Fruit fly (Drosophila melanogaster) whole organism, embryonic: ENCODE data around the gene CAHbeta.

Experiments used
- ATbp ChIP-seq: fragments of 200-800 bp; sonication (Bioruptor generic); optimal IDR thresholded peaks from 2 replicates; lab custom pipeline; 2017; ENCODE audit warnings: missing biosample characterization, mild to moderate bottlenecking, missing genetic modification characterization, missing genetic modification reagents
- Adf1 ChIP-seq: fragments of 200-800 bp; sonication (Bioruptor generic); IDR thresholded peaks from 2 replicates; pipeline ENCODE4 v1.3.6; 2022; ENCODE audit warnings: missing biosample characterization, missing genetic modification characterization
- Aef1 ChIP-seq: fragments of 200-800 bp; sonication (Bioruptor generic); IDR thresholded peaks from 3 replicates; pipeline ENCODE4 v1.3.6; 2022; ENCODE audit warnings: missing biosample characterization, missing genetic modification characterization
- BEAF-32 ChIP-seq: fragments of 200-800 bp; sonication (Bioruptor generic); optimal IDR thresholded peaks from 3 replicates; lab custom pipeline; 2017; ENCODE audit warnings: missing biosample characterization, missing genetic modification characterization, mild to moderate bottlenecking, moderate library complexity, missing genetic modification reagents
- Bteb2 ChIP-seq: fragments of 200-800 bp; sonication (Bioruptor generic); optimal IDR thresholded peaks from 2 replicates; lab custom pipeline; 2016; ENCODE audit warnings: missing biosample characterization, missing genetic modification characterization
- C15 ChIP-seq: fragments of 200-800 bp; sonication (Bioruptor generic); IDR thresholded peaks from 3 replicates; pipeline ENCODE4 v1.3.6; 2022; ENCODE audit warnings: missing biosample characterization, missing genetic modification characterization
- CG12659 ChIP-seq: fragments of 200-800 bp; sonication (Bioruptor generic); optimal IDR thresholded peaks from 3 replicates; lab custom pipeline; 2017; ENCODE audit warnings: mild to moderate bottlenecking, missing biosample characterization, missing genetic modification reagents, missing genetic modification characterization
- CG13424 ChIP-seq: fragments of 200-800 bp; sonication (Bioruptor generic); optimal IDR thresholded peaks from 2 replicates; lab custom pipeline; 2019; ENCODE audit warnings: missing biosample characterization, mild to moderate bottlenecking, missing genetic modification characterization, moderate library complexity
- CG15011 ChIP-seq: fragments of 200-800 bp; sonication (Bioruptor generic); optimal IDR thresholded peaks from 3 replicates; lab custom pipeline; 2018; ENCODE audit warnings: missing biosample characterization, mild to moderate bottlenecking, missing genetic modification characterization
- CG3281 ChIP-seq: fragments of 200-800 bp; sonication (Bioruptor generic); optimal IDR thresholded peaks from 3 replicates; lab custom pipeline; 2017; ENCODE audit warnings: missing biosample characterization, mild to moderate bottlenecking, missing genetic modification characterization
- CG33213 ChIP-seq: fragments of 200-800 bp; sonication (Bioruptor generic); optimal IDR thresholded peaks from 3 replicates; lab custom pipeline; 2016; ENCODE audit warnings: missing biosample characterization, missing genetic modification characterization
- CG34224 ChIP-seq: fragments of 200-800 bp; sonication (Bioruptor generic); IDR thresholded peaks from 3 replicates; pipeline ENCODE4 v1.3.6; 2022; ENCODE audit warnings: missing biosample characterization, missing genetic modification characterization; ENCODE audit not compliant: partially characterized antibody
- CG6689 ChIP-seq: fragments of 200-800 bp; sonication (Bioruptor generic); IDR thresholded peaks from 2 replicates; pipeline ENCODE4 v1.3.6; 2022; ENCODE audit warnings: missing biosample characterization, missing genetic modification characterization
- CG7839 ChIP-seq: fragments of 200-800 bp; sonication (Bioruptor generic); optimal IDR thresholded peaks from 3 replicates; lab custom pipeline; 2018; ENCODE audit warnings: missing biosample characterization, mild to moderate bottlenecking, missing genetic modification characterization, moderate library complexity
- CG7928 ChIP-seq: fragments of 200-800 bp; sonication (Bioruptor generic); optimal IDR thresholded peaks from 2 replicates; lab custom pipeline; 2017; ENCODE audit warnings: missing biosample characterization, mild to moderate bottlenecking, missing genetic modification characterization
- CG7963 ChIP-seq: fragments of 200-800 bp; sonication (Bioruptor generic); IDR thresholded peaks from 3 replicates; pipeline ENCODE4 v1.3.6; 2022; ENCODE audit warnings: missing biosample characterization, missing genetic modification characterization; ENCODE audit not compliant: partially characterized antibody
- CG9215 ChIP-seq: fragments of 200-800 bp; sonication (Bioruptor generic); IDR thresholded peaks from 2 replicates; pipeline ENCODE4 v1.3.6; 2022; ENCODE audit warnings: missing biosample characterization, missing genetic modification characterization
- CHES-1-like ChIP-seq: fragments of 200-800 bp; sonication (Bioruptor generic); optimal IDR thresholded peaks from 2 replicates; lab custom pipeline; 2016; ENCODE audit warnings: missing biosample characterization, missing genetic modification characterization
- CrebB ChIP-seq: fragments of 200-800 bp; sonication (Bioruptor generic); optimal IDR thresholded peaks from 3 replicates; lab custom pipeline; 2018; ENCODE audit warnings: missing biosample characterization, mild to moderate bottlenecking, missing genetic modification characterization
- D19A ChIP-seq: fragments of 200-800 bp; optimal IDR thresholded peaks from 3 replicates; lab custom pipeline; 2019; ENCODE audit warnings: missing biosample characterization, mild to moderate bottlenecking, missing genetic modification characterization, moderate library complexity
- Deaf1 ChIP-seq: fragments of 200-800 bp; optimal IDR thresholded peaks from 3 replicates; lab custom pipeline; 2019; ENCODE audit warnings: missing biosample characterization, mild to moderate bottlenecking, missing genetic modification characterization, moderate library complexity
- Dfd ChIP-seq, 2 experiments: fragments of >200 bp; optimal IDR thresholded peaks; 2 replicates each; lab custom pipeline; 2017; ENCODE audit warnings: missing biosample characterization in 2 of 2, missing genetic modification characterization in 2 of 2
- Fer3 ChIP-seq: fragments of 200-800 bp; sonication (Bioruptor generic); optimal IDR thresholded peaks from 2 replicates; lab custom pipeline; 2018; ENCODE audit warnings: missing biosample characterization, mild to moderate bottlenecking, missing genetic modification characterization, moderate library complexity
- H2.0 ChIP-seq: fragments of 200-800 bp; sonication (Bioruptor generic); IDR thresholded peaks from 2 replicates; pipeline ENCODE4 v1.3.6; 2022; ENCODE audit warnings: missing biosample characterization, missing genetic modification characterization
- HLH4C ChIP-seq: fragments of 200-800 bp; sonication (Bioruptor generic); IDR thresholded peaks from 3 replicates; pipeline ENCODE4 v1.3.6; 2022; ENCODE audit warnings: missing biosample characterization, missing genetic modification characterization; ENCODE audit not compliant: partially characterized antibody
- Hey ChIP-seq: fragments of 200-800 bp; sonication (Bioruptor generic); optimal IDR thresholded peaks from 3 replicates; lab custom pipeline; 2018; ENCODE audit warnings: missing biosample characterization, mild to moderate bottlenecking, missing genetic modification characterization
- NK7.1 ChIP-seq: fragments of 200-800 bp; sonication (Bioruptor generic); optimal IDR thresholded peaks from 3 replicates; lab custom pipeline; 2016; ENCODE audit warnings: missing biosample characterization, missing genetic modification characterization
- Oaz ChIP-seq: fragments of 200-800 bp; sonication (Bioruptor generic); IDR thresholded peaks from 2 replicates; pipeline ENCODE4 v1.3.6; 2022; ENCODE audit warnings: missing biosample characterization, missing genetic modification characterization
- Rfx ChIP-seq: fragments of 200-800 bp; sonication (Bioruptor generic); IDR thresholded peaks from 2 replicates; pipeline ENCODE4 v1.3.6; 2022; ENCODE audit warnings: missing biosample characterization, missing genetic modification characterization
- Sry-δ ChIP-seq: fragments of 200-800 bp; sonication (Bioruptor generic); optimal IDR thresholded peaks from 2 replicates; lab custom pipeline; 2016; ENCODE audit warnings: missing biosample characterization, missing genetic modification characterization
- ap ChIP-seq: fragments of 200-800 bp; sonication (Bioruptor generic); IDR thresholded peaks from 2 replicates; pipeline ENCODE4 v1.3.6; 2022; ENCODE audit warnings: missing biosample characterization, missing genetic modification characterization
- caup ChIP-seq: fragments of 200-800 bp; sonication (Bioruptor generic); optimal IDR thresholded peaks from 3 replicates; lab custom pipeline; 2017; ENCODE audit warnings: missing biosample characterization, mild to moderate bottlenecking, missing genetic modification characterization, moderate library complexity; ENCODE audit not compliant: severe bottlenecking
- dimm ChIP-seq: fragments of 200-800 bp; sonication (Bioruptor generic); IDR thresholded peaks from 2 replicates; pipeline ENCODE4 v1.3.6; 2022; ENCODE audit warnings: missing biosample characterization, missing genetic modification characterization
- gfzf ChIP-seq: fragments of 200-800 bp; sonication (Bioruptor generic); optimal IDR thresholded peaks from 2 replicates; lab custom pipeline; 2016; ENCODE audit warnings: missing biosample characterization, mild to moderate bottlenecking, missing genetic modification characterization, moderate library complexity
- grau ChIP-seq: fragments of 200-800 bp; optimal IDR thresholded peaks from 3 replicates; lab custom pipeline; 2019; ENCODE audit warnings: missing biosample characterization, mild to moderate bottlenecking, missing genetic modification characterization, moderate library complexity
- knrl ChIP-seq: fragments of 200-800 bp; sonication (Bioruptor generic); IDR thresholded peaks from 3 replicates; pipeline ENCODE4 v1.3.6; 2022; ENCODE audit warnings: missing biosample characterization, missing genetic modification characterization; ENCODE audit not compliant: partially characterized antibody
- ro ChIP-seq: fragments of 200-800 bp; sonication (Bioruptor generic); IDR thresholded peaks from 2 replicates; pipeline ENCODE4 v1.3.6; 2022; ENCODE audit warnings: missing biosample characterization, missing genetic modification characterization
- sens ChIP-seq: fragments of 200-800 bp; sonication (Bioruptor generic); peaks from one replicate; lab custom pipeline; 2016; ENCODE audit warnings: missing biosample characterization, missing genetic modification characterization
- seq ChIP-seq: fragments of 200-800 bp; sonication (Bioruptor generic); IDR thresholded peaks from 2 replicates; pipeline ENCODE4 v1.3.6; 2022; ENCODE audit warnings: missing biosample characterization, missing genetic modification characterization
- sim ChIP-seq: fragments of 200-800 bp; sonication (Bioruptor generic); IDR thresholded peaks from 2 replicates; pipeline ENCODE4 v1.3.6; 2022; ENCODE audit warnings: missing biosample characterization, missing genetic modification characterization
- slou ChIP-seq: fragments of 200-800 bp; sonication (Bioruptor generic); optimal IDR thresholded peaks from 3 replicates; lab custom pipeline; 2016; ENCODE audit warnings: missing biosample characterization, missing genetic modification characterization
- stwl ChIP-seq: fragments of 200-800 bp; sonication (Bioruptor generic); optimal IDR thresholded peaks from 3 replicates; lab custom pipeline; 2018; ENCODE audit warnings: missing biosample characterization, mild to moderate bottlenecking, missing genetic modification characterization, moderate library complexity
- twi ChIP-seq: fragments of 200-800 bp; optimal IDR thresholded peaks from 2 replicates; lab custom pipeline; 2019; ENCODE audit warnings: missing biosample characterization, mild to moderate bottlenecking, missing genetic modification characterization, moderate library complexity
- vnd ChIP-seq: fragments of 200-800 bp; sonication (Bioruptor generic); IDR thresholded peaks from 3 replicates; pipeline ENCODE4 v1.3.6; 2022; ENCODE audit warnings: missing biosample characterization, missing genetic modification characterization; ENCODE audit not compliant: partially characterized antibody

Gene CAHbeta

dm6 chr3R:9019689-9020138 is 39.1 kb downstream of the CAHbeta start, which contains the start of gene tgo (continued):
- TF ChIP-seq CrebB = peak; percentile 13
- TF ChIP-seq Fer3 (tag; lab: Kevin White, UChicago) = no peak
- TF ChIP-seq CG7928 (GFP tag; lab: Kevin White, UChicago) = no peak
- peak; percentile 60 for TF ChIP-seq Sry-δ (GFP tag; lab: Kevin White, UChicago)
- TF ChIP-seq grau (tag; lab: Kevin White, UChicago) = peak; percentile 36
- no peak for TF ChIP-seq seq (GFP tag; lab: Robert Waterston, UW)
- TF ChIP-seq gfzf = peak; percentile 90
- no peak for TF ChIP-seq H2.0 (GFP tag; lab: Robert Waterston, UW)
- peak; percentile 17 for TF ChIP-seq CG33213 (GFP tag; lab: Kevin White, UChicago)
- no peak for TF ChIP-seq Aef1
- TF ChIP-seq HLH4C = peak; percentile 46
- TF ChIP-seq D19A = no peak
- TF ChIP-seq CG34224 (GFP tag; lab: Robert Waterston, UW) = peak; percentile 74
- no peak for TF ChIP-seq ap (GFP tag; lab: Robert Waterston, UW)
- peak; percentile 88 for TF ChIP-seq sens (GFP tag; lab: Kevin White, UChicago)
- no peak for TF ChIP-seq Hey
- no peak for TF ChIP-seq Bteb2 (GFP tag; lab: Kevin White, UChicago)
- no peak for TF ChIP-seq CG15011 (GFP tag; lab: Kevin White, UChicago)
- TF ChIP-seq knrl (GFP tag; lab: Robert Waterston, UW) = peak; percentile 47; the same call in 1 of the 3 replicates
- TF ChIP-seq Oaz (GFP tag; lab: Robert Waterston, UW) = no peak
- TF ChIP-seq CG6689 (GFP tag; lab: Robert Waterston, UW) = no peak
- TF ChIP-seq vnd (GFP tag; lab: Robert Waterston, UW) = no peak
- TF ChIP-seq CG12659 (GFP tag; lab: Kevin White, UChicago) = peak; percentile 69
- no peak for TF ChIP-seq CG7963 (GFP tag; lab: Robert Waterston, UW)
- peak; percentile 34; the same call in 1 of the 2 replicates for TF ChIP-seq Rfx (GFP tag; lab: Robert Waterston, UW)
- no peak for TF ChIP-seq slou (GFP tag; lab: Kevin White, UChicago)
- peak; percentile 64 for TF ChIP-seq CHES-1-like (GFP tag; lab: Kevin White, UChicago)
- no peak for TF ChIP-seq ATbp (GFP tag; lab: Kevin White, UChicago)
- no peak for TF ChIP-seq Dfd (GFP tag; optimal IDR thresholded peaks at IDR 0.05; lab: Kevin White, UChicago)
- TF ChIP-seq CG3281 (GFP tag; lab: Kevin White, UChicago) = no peak
- peak; percentile 24; the same call in 1 of the 2 replicates for TF ChIP-seq Adf1 (GFP tag; lab: Robert Waterston, UW)
- no peak for TF ChIP-seq dimm (GFP tag; lab: Robert Waterston, UW)
- TF ChIP-seq CG13424 (tag; lab: Kevin White, UChicago) = no peak
- TF ChIP-seq caup = no peak
- no peak for TF ChIP-seq sim
- TF ChIP-seq Deaf1 = no peak
- peak; percentile 65 for TF ChIP-seq BEAF-32
- TF ChIP-seq CG9215 (GFP tag; lab: Robert Waterston, UW) = no peak
- TF ChIP-seq CG7839 (tag; lab: Kevin White, UChicago) = no peak
- TF ChIP-seq stwl = peak; percentile 71
- no peak for TF ChIP-seq twi (tag; lab: Kevin White, UChicago)
- no peak for TF ChIP-seq C15 (GFP tag; lab: Robert Waterston, UW)
- TF ChIP-seq NK7.1 = no peak
- TF ChIP-seq ro = no peak
